Worm (Caenorhabditis elegans): ENCODE data around the gene R05G6.9.

- no peak for TF ChIP-seq scrt-1 (GFP tag; IDR thresholded peaks at IDR 0.05)
- TF ChIP-seq flt-1 (GFP tag; IDR thresholded peaks at IDR 0.05), result no peak
- TF ChIP-seq sea-1 (GFP tag; conservative IDR thresholded peaks at IDR 0.05), result no peak
- no peak for TF ChIP-seq ama-1 (optimal IDR thresholded peaks at IDR 0.05)
- no peak for TF ChIP-seq B0310.2 (tag; optimal IDR thresholded peaks at IDR 0.05)
- no peak for TF ChIP-seq hnd-1 (tag; optimal IDR thresholded peaks at IDR 0.05)
- TF ChIP-seq ets-7 (tag; optimal IDR thresholded peaks at IDR 0.05), result no peak
- TF ChIP-seq hmbx-1 (tag; optimal IDR thresholded peaks at IDR 0.05), result no peak
- no peak for TF ChIP-seq F13C5.2 (tag; optimal IDR thresholded peaks at IDR 0.05)
- no peak for TF ChIP-seq tbx-11 (GFP tag; IDR thresholded peaks at IDR 0.05)
- TF ChIP-seq tra-4 (tag; optimal IDR thresholded peaks at IDR 0.05), result no peak
- TF ChIP-seq tbx-37 (GFP tag; conservative IDR thresholded peaks at IDR 0.05), result no peak
- TF ChIP-seq ceh-36 (tag; optimal IDR thresholded peaks at IDR 0.05), result no peak
- TF ChIP-seq aly-1 (tag; optimal IDR thresholded peaks at IDR 0.05), result no peak
Observed at ce11 chrIV:7559237-7559636, 43.2 kb upstream of the R05G6.9 start.
